Worm (Caenorhabditis elegans): ENCODE results near the gene B0024.13.

- TF ChIP-seq ama-1 (optimal IDR thresholded peaks at IDR 0.05) (no peak), hmg-4 (GFP tag; optimal IDR thresholded peaks at IDR 0.05) (no peak), flt-1 (GFP tag; IDR thresholded peaks at IDR 0.05) (no peak), F13C5.2 (tag; optimal IDR thresholded peaks at IDR 0.05) (no peak)
These were observed 6.1 kb upstream of the B0024.13 start, which contains the start of gene trx-2 for ce11 chrV:10314371-10314770.

Measured in whole organism, early embryonic.